Fruit fly (Drosophila melanogaster) whole organism, pupa: Measurements from ENCODE around the gene CG15773.

Experiments
- CG13204 ChIP-seq: fragments of 200-800 bp; sonication (Bioruptor generic); optimal IDR thresholded peaks from 2 replicates; lab custom pipeline; 2018; ENCODE audit warnings: missing biosample characterization, mild to moderate bottlenecking, missing genetic modification characterization, moderate library complexity
- CG14655 ChIP-seq: fragments of 200-800 bp; sonication (Bioruptor generic); optimal IDR thresholded peaks from 3 replicates; lab custom pipeline; 2017; ENCODE audit warnings: mild to moderate bottlenecking, missing biosample characterization, missing genetic modification reagents, missing genetic modification characterization
- EcR ChIP-seq: fragments of 200-800 bp; sonication (Bioruptor generic); optimal IDR thresholded peaks from 3 replicates; lab custom pipeline; 2019; ENCODE audit warnings: missing biosample characterization, missing genetic modification characterization, mild to moderate bottlenecking, moderate library complexity, missing genetic modification reagents

- TF ChIP-seq CG14655 (GFP tag; lab: Kevin White, UChicago) (peak; percentile 97), CG13204 (GFP tag; lab: Kevin White, UChicago) (peak; percentile 100), EcR (GFP tag; lab: Kevin White, UChicago) (peak; percentile 59)
Observed at dm6 chrX:5754837-5755828, 22.6 kb downstream of the CG15773 start, which contains the start of the genes lin-52 and CG15771.
